Worm (Caenorhabditis elegans) whole organism, L1 larva: ENCODE measurements around the gene gegf-1.

Experiments
- C04F5.9 ChIP-seq: sonication (generic microtip); optimal IDR thresholded peaks from 2 replicates; lab custom pipeline; 2016; ENCODE audit warnings: missing genetic modification characterization, missing compliant biosample characterization
- C16A3.4 ChIP-seq: fragments of 150-350 bp; optimal IDR thresholded peaks from 2 replicates; lab custom pipeline; 2014; ENCODE audit warnings: missing biosample characterization, missing genetic modification characterization
- C34B4.2 ChIP-seq: sonication (generic microtip); optimal IDR thresholded peaks from 2 replicates; lab custom pipeline; 2017; ENCODE audit warnings: mild to moderate bottlenecking, missing genetic modification characterization, missing compliant biosample characterization
- F16B12.6 ChIP-seq: fragments of 150-350 bp; optimal IDR thresholded peaks from 2 replicates; lab custom pipeline; 2014; ENCODE audit warnings: missing biosample characterization, missing genetic modification characterization
- Y116A8C.19 ChIP-seq: sonication (generic microtip); optimal IDR thresholded peaks from 2 replicates; lab custom pipeline; 2016; ENCODE audit warnings: missing compliant biosample characterization, missing genetic modification characterization, borderline replicate concordance
- aly-2 ChIP-seq: fragments of 150-350 bp; optimal IDR thresholded peaks from 2 replicates; lab custom pipeline; 2014; ENCODE audit warnings: missing biosample characterization, missing genetic modification characterization
- ama-1 ChIP-seq: fragments of 150-350 bp; optimal IDR thresholded peaks from 2 replicates; lab custom pipeline; 2014
- ceh-63 ChIP-seq: fragments of 200-800 bp; sonication (Bioruptor generic); optimal IDR thresholded peaks from 2 replicates; lab custom pipeline; 2018; ENCODE audit warnings: mild to moderate bottlenecking, missing genetic modification characterization, missing compliant biosample characterization
- ceh-82 ChIP-seq, 3 experiments: fragments of 150-350 bp in 1 of 3; sonication (generic microtip) in 2 of 3; optimal IDR thresholded peaks; 2 replicates each; lab custom pipeline; 2014 to 2017; ENCODE audit warnings: missing biosample characterization in 3 of 3, missing genetic modification characterization in 3 of 3
- ceh-88 ChIP-seq: fragments of 200-800 bp; sonication (Bioruptor generic); IDR thresholded peaks from 2 replicates; pipeline ENCODE4 v1.3.6; 2022; ENCODE audit warnings: missing genetic modification characterization, missing compliant biosample characterization
- ceh-90 ChIP-seq: sonication (generic microtip); optimal IDR thresholded peaks from 2 replicates; lab custom pipeline; 2016; ENCODE audit warnings: missing genetic modification characterization, missing compliant biosample characterization
- ces-1 ChIP-seq: fragments of 150-350 bp; optimal IDR thresholded peaks from 2 replicates; lab custom pipeline; 2014; ENCODE audit warnings: missing biosample characterization, missing genetic modification reagents, missing genetic modification characterization
- dpl-1 ChIP-seq, 3 experiments: fragments of 150-350 bp in 2 of 3; sonication (generic microtip) in 1 of 3; optimal IDR thresholded peaks; 2 replicates each; lab custom pipeline; 2014 to 2017; ENCODE audit warnings: missing biosample characterization in 3 of 3, missing genetic modification characterization in 3 of 3, missing genetic modification reagents in 3 of 3
- efl-1 ChIP-seq, 4 experiments: fragments of 150-350 bp; optimal IDR thresholded peaks in 3 of 4; peaks in 1 of 4; 1 replicate in 1 of 4; 2 replicates in 3 of 4; lab custom pipeline; 2014; ENCODE audit warnings: missing biosample characterization in 2 of 4, missing genetic modification characterization in 2 of 4, missing genetic modification reagents in 2 of 4
- elt-2 ChIP-seq: sonication (generic microtip); optimal IDR thresholded peaks from 2 replicates; lab custom pipeline; 2016; ENCODE audit warnings: missing genetic modification characterization, mild to moderate bottlenecking, inconsistent platforms, missing compliant biosample characterization, missing genetic modification reagents
- elt-3 ChIP-seq, 6 experiments: fragments of 150-350 bp in 1 of 6; sonication (generic microtip); optimal IDR thresholded peaks; 2 replicates each; lab custom pipeline; 2017 to 2018; ENCODE audit warnings: missing biosample characterization in 6 of 6, missing genetic modification characterization in 6 of 6, inconsistent platforms in 1 of 6
- ets-5 ChIP-seq: fragments of 200-800 bp; sonication (Bioruptor generic); IDR thresholded peaks from 2 replicates; pipeline ENCODE4 v1.3.6; 2022; ENCODE audit warnings: missing genetic modification characterization, missing compliant biosample characterization
- fos-1 ChIP-seq: fragments of 150-350 bp; optimal IDR thresholded peaks from 2 replicates; lab custom pipeline; 2014; ENCODE audit warnings: missing biosample characterization, missing genetic modification characterization
- hlh-17 ChIP-seq: fragments of 200-800 bp; sonication (Bioruptor generic); optimal IDR thresholded peaks from 2 replicates; lab custom pipeline; 2018; ENCODE audit warnings: missing genetic modification characterization, mild to moderate bottlenecking, missing compliant biosample characterization, moderate library complexity, borderline replicate concordance
- jun-1 ChIP-seq: fragments of 150-350 bp; optimal IDR thresholded peaks from 2 replicates; lab custom pipeline; 2014; ENCODE audit warnings: missing biosample characterization, missing genetic modification reagents, missing genetic modification characterization
- lin-35 ChIP-seq, 2 experiments: fragments of 150-350 bp; optimal IDR thresholded peaks; 2 replicates each; lab custom pipeline; 2014; ENCODE audit warnings: missing biosample characterization in 2 of 2, missing genetic modification characterization in 2 of 2, missing genetic modification reagents in 2 of 2
- lsy-2 ChIP-seq, 2 experiments: fragments of 150-350 bp; optimal IDR thresholded peaks; 2 replicates each; lab custom pipeline; 2014; ENCODE audit warnings: missing biosample characterization in 2 of 2, missing genetic modification characterization in 2 of 2
- mdl-1 ChIP-seq, 2 experiments: fragments of 150-350 bp; optimal IDR thresholded peaks; 2 replicates each; lab custom pipeline; 2014 to 2017; ENCODE audit warnings: missing biosample characterization in 2 of 2, missing genetic modification characterization in 2 of 2, inconsistent platforms in 1 of 2
- nhr-11 ChIP-seq: fragments of 150-350 bp; optimal IDR thresholded peaks from 2 replicates; lab custom pipeline; 2014; ENCODE audit warnings: missing biosample characterization, missing genetic modification characterization
- nhr-12 ChIP-seq: sonication (generic microtip); optimal IDR thresholded peaks from 2 replicates; lab custom pipeline; 2017; ENCODE audit warnings: missing biosample characterization, missing genetic modification characterization
- nhr-28 ChIP-seq: fragments of 150-350 bp; optimal IDR thresholded peaks from 2 replicates; lab custom pipeline; 2014; ENCODE audit warnings: missing biosample characterization, missing genetic modification characterization
- nhr-47 ChIP-seq: sonication (generic microtip); optimal IDR thresholded peaks from 2 replicates; lab custom pipeline; 2016; ENCODE audit warnings: mild to moderate bottlenecking, missing genetic modification characterization, moderate library complexity, missing compliant biosample characterization
- nhr-71 ChIP-seq: sonication (generic microtip); optimal IDR thresholded peaks from 2 replicates; lab custom pipeline; 2016; ENCODE audit warnings: mild to moderate bottlenecking, missing genetic modification characterization, moderate library complexity, missing compliant biosample characterization
- nhr-85 ChIP-seq: sonication (generic microtip); peaks from one replicate; lab custom pipeline; 2016; ENCODE audit warnings: missing genetic modification characterization, inconsistent platforms, missing compliant biosample characterization
- pqm-1 ChIP-seq: sonication (generic microtip); optimal IDR thresholded peaks from 3 replicates; lab custom pipeline; 2017; ENCODE audit warnings: missing biosample characterization, missing genetic modification characterization
- rnt-1 ChIP-seq: sonication (generic microtip); optimal IDR thresholded peaks from 2 replicates; lab custom pipeline; 2016; ENCODE audit warnings: mild to moderate bottlenecking, missing genetic modification characterization, moderate library complexity, missing compliant biosample characterization
- skn-1 ChIP-seq: fragments of 150-350 bp; optimal IDR thresholded peaks from 2 replicates; lab custom pipeline; 2014; ENCODE audit warnings: missing biosample characterization, missing genetic modification characterization
- snu-23 ChIP-seq: sonication (generic microtip); optimal IDR thresholded peaks from 2 replicates; lab custom pipeline; 2016; ENCODE audit warnings: missing genetic modification characterization, missing compliant biosample characterization
- sox-4 ChIP-seq: sonication (generic microtip); optimal IDR thresholded peaks from 2 replicates; lab custom pipeline; 2016; ENCODE audit warnings: missing genetic modification characterization, missing compliant biosample characterization
- sptf-1 ChIP-seq: fragments of 150-350 bp; optimal IDR thresholded peaks from 2 replicates; lab custom pipeline; 2014; ENCODE audit warnings: missing biosample characterization, missing genetic modification characterization
- swsn-7 ChIP-seq: sonication (generic microtip); optimal IDR thresholded peaks from 2 replicates; lab custom pipeline; 2016; ENCODE audit warnings: missing genetic modification characterization, missing compliant biosample characterization
- tbx-2 ChIP-seq: sonication (generic microtip); optimal IDR thresholded peaks from 2 replicates; lab custom pipeline; 2016; ENCODE audit warnings: missing genetic modification characterization, missing compliant biosample characterization
- unc-130 ChIP-seq: fragments of 150-350 bp; optimal IDR thresholded peaks from 2 replicates; lab custom pipeline; 2017; ENCODE audit warnings: missing biosample characterization, missing genetic modification characterization, inconsistent platforms
- unc-98 ChIP-seq: fragments of 200-800 bp; sonication (Bioruptor generic); IDR thresholded peaks from 2 replicates; pipeline ENCODE4 v1.3.6; 2022; ENCODE audit warnings: missing genetic modification characterization, missing compliant biosample characterization
- vab-15 ChIP-seq: sonication (generic microtip); optimal IDR thresholded peaks from 2 replicates; lab custom pipeline; 2017; ENCODE audit warnings: missing genotype, mild to moderate bottlenecking, missing genetic modification characterization, missing compliant biosample characterization
- xbp-1 ChIP-seq: sonication (generic microtip); optimal IDR thresholded peaks from 2 replicates; lab custom pipeline; 2016; ENCODE audit warnings: missing genetic modification characterization, missing compliant biosample characterization
- zip-4 ChIP-seq: fragments of 200-800 bp; sonication (Bioruptor generic); optimal IDR thresholded peaks from 2 replicates; lab custom pipeline; 2018; ENCODE audit warnings: mild to moderate bottlenecking, missing genetic modification characterization, moderate library complexity, missing compliant biosample characterization
- ztf-11 ChIP-seq, 2 experiments: sonication (generic microtip); optimal IDR thresholded peaks; 2 replicates each; lab custom pipeline; 2016 to 2017; ENCODE audit warnings: missing genetic modification characterization in 2 of 2, missing biosample characterization in 1 of 2, missing compliant biosample characterization in 1 of 2
- ztf-4 ChIP-seq: fragments of 150-350 bp; optimal IDR thresholded peaks from 2 replicates; lab custom pipeline; 2014; ENCODE audit warnings: missing biosample characterization, missing genetic modification characterization

The gegf-1 gene

ce11 chrIV:143807-144371 lies 13.8 kb downstream of the gegf-1 start (continued):
- TF ChIP-seq skn-1: peak; percentile 54
- peak in 1 of 6 experiments; percentile 5 for TF ChIP-seq elt-3 (tag; optimal IDR thresholded peaks at IDR 0.05; lab: Kevin White, UChicago)
- TF ChIP-seq ztf-4 (tag; lab: Kevin White, UChicago): no peak
- TF ChIP-seq ama-1 (lab: Kevin White, UChicago): no peak
- TF ChIP-seq snu-23 (GFP tag; lab: Kevin White, UChicago): peak; percentile 81
- peak; percentile 28 for TF ChIP-seq F16B12.6 (tag; lab: Kevin White, UChicago)
- TF ChIP-seq lsy-2 (tag; optimal IDR thresholded peaks at IDR 0.05; lab: Kevin White, UChicago): peak; percentile 60 to 68
- peak; percentile 6 to 52 (median 51) for TF ChIP-seq dpl-1 (GFP tag; optimal IDR thresholded peaks at IDR 0.05; lab: Kevin White, UChicago)
- peak; percentile 23 to 51 for TF ChIP-seq efl-1 (optimal IDR thresholded peaks at IDR 0.05; lab: Kevin White, UChicago)
- TF ChIP-seq efl-1 (GFP tag; optimal IDR thresholded peaks at IDR 0.05 in 1 of 2; lab: Kevin White, UChicago): peak; percentile 30 to 92
- peak; percentile 44 for TF ChIP-seq tbx-2 (tag; lab: Kevin White, UChicago)
- TF ChIP-seq rnt-1 (tag; lab: Kevin White, UChicago): peak; percentile 85
- no peak for TF ChIP-seq nhr-11
- no peak for TF ChIP-seq nhr-28 (tag; lab: Kevin White, UChicago)
- TF ChIP-seq vab-15 (tag; lab: Kevin White, UChicago): no peak
- no peak for TF ChIP-seq ceh-63
- no peak for TF ChIP-seq pqm-1 (tag; lab: Kevin White, UChicago)
- TF ChIP-seq nhr-47 (tag; lab: Kevin White, UChicago): peak; percentile 73
- TF ChIP-seq swsn-7 (tag; lab: Kevin White, UChicago): peak; percentile 63
- TF ChIP-seq C16A3.4 (tag; lab: Kevin White, UChicago): peak; percentile 39
- TF ChIP-seq unc-130 (tag; lab: Kevin White, UChicago): peak; percentile 74
- peak; percentile 39 for TF ChIP-seq fos-1 (tag; lab: Kevin White, UChicago)
- peak in 2 of 3 experiments; percentile 42 to 73 for TF ChIP-seq ceh-82 (tag; optimal IDR thresholded peaks at IDR 0.05; lab: Kevin White, UChicago)
- TF ChIP-seq ztf-11 (tag; optimal IDR thresholded peaks at IDR 0.05; lab: Kevin White, UChicago): peak in 1 of 2 experiments; percentile 34
- no peak for TF ChIP-seq unc-98 (GFP tag; lab: Robert Waterston, UW)
- TF ChIP-seq C04F5.9: peak; percentile 2
- no peak for TF ChIP-seq C34B4.2 (tag; lab: Kevin White, UChicago)
- TF ChIP-seq mdl-1 (tag; optimal IDR thresholded peaks at IDR 0.05; lab: Kevin White, UChicago): peak in 1 of 2 experiments; percentile 95
- TF ChIP-seq nhr-12: no peak
- TF ChIP-seq nhr-85 (tag; lab: Kevin White, UChicago): no peak
- no peak for TF ChIP-seq nhr-71 (tag; lab: Kevin White, UChicago)
- TF ChIP-seq Y116A8C.19 (tag; lab: Kevin White, UChicago): no peak
- no peak for TF ChIP-seq ces-1 (GFP tag; lab: Kevin White, UChicago)

- TF ChIP-seq nhr-47 (tag; lab: Kevin White, UChicago) (no peak), zip-4 (GFP tag; lab: Kevin White, UChicago) (no peak), aly-2 (tag; lab: Kevin White, UChicago) (no peak), jun-1 (no peak), ztf-4 (tag; lab: Kevin White, UChicago) (no peak), xbp-1 (tag; lab: Kevin White, UChicago) (no peak), elt-2 (tag; lab: Kevin White, UChicago) (no peak), nhr-11 (no peak), F16B12.6 (tag; lab: Kevin White, UChicago) (no peak), ceh-90 (no peak), sptf-1 (tag; lab: Kevin White, UChicago) (no peak), ets-5 (no peak), lin-35 (GFP tag; optimal IDR thresholded peaks at IDR 0.05; lab: Kevin White, UChicago) (no peak), sox-4 (tag; lab: Kevin White, UChicago) (no peak), ceh-88 (no peak), hlh-17 (GFP tag; lab: Kevin White, UChicago) (no peak), Y116A8C.19 (tag; lab: Kevin White, UChicago) (no peak), ztf-11 (tag; optimal IDR thresholded peaks at IDR 0.05; lab: Kevin White, UChicago) (no peak)
These were observed 16.7 kb downstream of the gegf-1 start for ce11 chrIV:141022-141421.
